Worm (Caenorhabditis elegans): ENCODE results near the gene nhr-168.

nhr-168 gene

DNA sequence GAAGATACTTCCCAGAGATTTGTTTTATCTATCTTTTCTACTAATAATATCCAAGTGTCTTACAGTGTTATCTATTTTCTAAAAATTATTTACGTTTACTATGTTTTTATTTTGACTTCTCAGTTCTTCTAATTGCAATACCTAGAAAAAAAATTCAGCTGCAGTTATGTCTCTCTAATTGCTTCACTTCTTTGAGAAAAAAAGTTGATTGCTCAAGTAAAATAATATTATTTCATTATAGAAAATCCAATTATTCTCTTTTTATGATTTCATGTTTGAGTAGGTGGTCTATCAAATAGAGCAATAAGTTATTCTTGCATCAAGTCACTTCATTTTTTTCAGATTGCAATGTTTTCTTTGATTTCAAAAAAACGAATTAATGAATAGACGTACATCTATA lies 32.8 kb upstream of the nhr-168 start:
- no peak for TF ChIP-seq lin-13 (tag; optimal IDR thresholded peaks at IDR 0.05)
- TF ChIP-seq sem-2 (GFP tag; optimal IDR thresholded peaks at IDR 0.05), result no peak
- no peak for TF ChIP-seq mep-1 (tag; optimal IDR thresholded peaks at IDR 0.05)
- no peak for TF ChIP-seq lsy-2 (tag; optimal IDR thresholded peaks at IDR 0.05)
- TF ChIP-seq ham-2 (GFP tag; optimal IDR thresholded peaks at IDR 0.05), result no peak
- no peak for TF ChIP-seq snpc-4 (tag; optimal IDR thresholded peaks at IDR 0.05)
- TF ChIP-seq M03D4.4 (tag; optimal IDR thresholded peaks at IDR 0.05), result no peak

DNA sequence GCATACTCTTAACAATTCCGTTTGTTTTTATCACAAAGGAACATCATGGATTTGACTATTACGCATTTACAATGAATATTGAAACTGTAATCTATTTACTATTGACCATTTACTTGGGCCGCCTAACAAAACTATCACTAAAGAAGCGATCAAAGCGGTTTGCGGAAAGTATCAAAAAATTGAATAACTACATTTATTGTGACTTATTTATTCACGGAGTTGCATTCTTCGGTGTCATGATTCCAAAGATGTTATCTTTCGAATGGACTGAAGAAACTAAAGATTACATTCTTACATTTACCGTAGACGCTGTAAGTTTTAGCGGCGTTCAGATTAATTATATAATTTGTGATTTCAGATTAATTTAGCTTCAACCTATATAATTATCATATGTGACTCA lies 30.6 kb upstream of the nhr-168 start:
- TF ChIP-seq ces-1 (GFP tag; optimal IDR thresholded peaks at IDR 0.05) (no peak), lsy-2 (tag; optimal IDR thresholded peaks at IDR 0.05) (no peak), ztf-11 (tag; optimal IDR thresholded peaks at IDR 0.05) (no peak)

DNA sequence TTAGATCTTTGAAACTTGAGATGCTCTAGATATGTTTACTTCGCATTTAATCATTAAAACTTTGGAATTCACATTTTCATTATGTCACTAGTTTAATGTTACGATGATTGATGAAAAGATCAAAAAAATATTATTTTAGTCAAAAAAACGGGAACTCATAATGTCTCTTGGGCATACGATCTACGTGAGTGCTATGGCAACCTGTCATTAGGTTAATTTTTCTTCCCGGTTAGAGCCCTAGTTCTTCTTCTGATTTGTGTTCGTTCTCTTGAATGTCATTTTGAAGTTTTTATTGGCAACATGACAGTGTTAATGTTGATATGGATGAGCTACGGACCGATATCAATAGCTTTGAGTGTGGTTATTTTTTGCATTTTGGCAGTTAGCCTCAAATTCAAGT lies 29.7 kb upstream of the nhr-168 start, which contains the start of gene srg-46:
TSS of gene srg-46 (plus strand) at position 301 of the 400 bp plus-strand sequence.
- TF ChIP-seq lsy-2 (tag; optimal IDR thresholded peaks at IDR 0.05) (no peak), elt-1 (tag; optimal IDR thresholded peaks at IDR 0.05; ENCODE audit: borderline replicate concordance, insufficient read depth) (no peak), ces-1 (GFP tag; optimal IDR thresholded peaks at IDR 0.05) (no peak), bed-3 (GFP tag; optimal IDR thresholded peaks at IDR 0.05) (no peak), nhr-2 (tag; optimal IDR thresholded peaks at IDR 0.05) (no peak), ceh-83 (GFP tag; optimal IDR thresholded peaks at IDR 0.05) (no peak), elt-3 (tag; optimal IDR thresholded peaks at IDR 0.05) (no peak), sem-2 (GFP tag; optimal IDR thresholded peaks at IDR 0.05) (no peak), snpc-4 (tag; optimal IDR thresholded peaks at IDR 0.05) (no peak), unc-39 (tag; optimal IDR thresholded peaks at IDR 0.05) (no peak)

DNA sequence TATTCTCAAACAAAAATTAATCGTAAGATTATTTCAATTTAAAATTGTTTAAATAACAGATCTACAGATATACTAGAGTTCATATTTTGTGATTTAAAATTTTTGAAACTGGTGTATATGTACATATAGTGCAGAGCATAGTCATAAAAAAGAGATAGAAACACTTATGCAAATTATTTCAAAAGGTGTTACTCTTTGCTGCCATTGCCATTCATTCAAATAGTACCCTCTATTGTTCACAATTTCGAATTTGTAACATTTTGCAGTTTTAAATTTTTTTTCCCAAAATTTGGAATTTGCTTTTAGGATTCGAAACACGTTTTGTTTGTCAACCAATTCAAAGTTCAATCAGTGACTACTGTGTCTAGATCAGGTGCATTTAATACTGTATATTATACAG lies 26.6 kb upstream of the nhr-168 start, which contains the start of gene F32H5.4:
TSS of gene F32H5.4 (plus strand) at position 301 of the 400 bp plus-strand sequence.
- TF ChIP-seq elt-1 (tag; optimal IDR thresholded peaks at IDR 0.05; ENCODE audit: borderline replicate concordance, insufficient read depth) (no peak), ceh-39 (tag; optimal IDR thresholded peaks at IDR 0.05) (no peak), flh-1 (GFP tag; optimal IDR thresholded peaks at IDR 0.05) (no peak), M03D4.4 (tag; optimal IDR thresholded peaks at IDR 0.05) (no peak), lin-32 (GFP tag; optimal IDR thresholded peaks at IDR 0.05) (no peak), pha-4 (tag; optimal IDR thresholded peaks at IDR 0.05) (no peak), nhr-28 (tag; optimal IDR thresholded peaks at IDR 0.05) (no peak)

DNA sequence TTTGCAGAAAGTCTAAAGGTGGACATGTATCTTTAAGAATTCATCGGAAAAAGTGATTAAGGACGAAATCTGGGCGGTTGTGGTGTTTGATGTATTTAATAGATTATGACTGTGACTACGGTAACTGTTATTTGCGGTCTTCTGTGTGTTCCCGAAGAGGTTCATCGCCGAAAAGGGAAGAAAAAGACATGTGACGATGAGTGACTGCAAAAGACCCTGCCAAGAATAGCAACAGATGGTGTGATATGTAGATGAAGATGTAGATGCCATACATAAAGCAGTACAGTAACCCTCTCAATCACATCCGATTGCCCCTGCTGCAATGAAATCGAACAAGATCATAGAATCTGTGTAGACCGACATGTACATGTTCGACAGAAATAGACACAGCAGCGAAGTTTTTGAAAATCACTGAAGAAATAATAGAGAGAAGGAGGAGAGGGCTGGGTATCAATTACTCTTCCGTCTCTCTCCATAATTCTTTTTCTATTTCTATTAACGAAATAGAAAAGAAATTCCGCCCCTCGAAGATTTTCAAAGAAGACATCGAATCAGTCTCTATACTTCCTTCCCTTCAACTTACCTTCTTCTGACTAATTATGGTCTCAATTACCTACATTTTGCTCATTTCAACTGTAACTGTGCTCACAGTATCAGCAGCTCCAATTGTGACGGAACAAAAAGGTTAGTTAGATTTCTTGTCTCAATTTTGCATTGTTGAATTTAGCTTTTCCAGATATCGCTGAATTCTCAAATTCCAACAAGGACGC lies 25.3 kb upstream of the nhr-168 start, which contains the start of gene F32H5.3:
TSS of gene F32H5.3 (plus strand) at position 513 of the 770 bp plus-strand sequence.
- TF ChIP-seq sptf-1 (tag; optimal IDR thresholded peaks at IDR 0.05), result no peak
- TF ChIP-seq mls-2 (tag; optimal IDR thresholded peaks at IDR 0.05), result no peak
- TF ChIP-seq nhr-2 (tag; optimal IDR thresholded peaks at IDR 0.05), result no peak
- TF ChIP-seq elt-3 (tag; optimal IDR thresholded peaks at IDR 0.05), result no peak
- no peak for TF ChIP-seq pha-4 (tag; optimal IDR thresholded peaks at IDR 0.05)
- no peak for TF ChIP-seq flh-1 (GFP tag; optimal IDR thresholded peaks at IDR 0.05)
- no peak for TF ChIP-seq sem-2 (GFP tag; optimal IDR thresholded peaks at IDR 0.05)
- TF ChIP-seq ham-2 (GFP tag; optimal IDR thresholded peaks at IDR 0.05), result no peak
- TF ChIP-seq nhr-76 (tag; optimal IDR thresholded peaks at IDR 0.05), result no peak

DNA sequence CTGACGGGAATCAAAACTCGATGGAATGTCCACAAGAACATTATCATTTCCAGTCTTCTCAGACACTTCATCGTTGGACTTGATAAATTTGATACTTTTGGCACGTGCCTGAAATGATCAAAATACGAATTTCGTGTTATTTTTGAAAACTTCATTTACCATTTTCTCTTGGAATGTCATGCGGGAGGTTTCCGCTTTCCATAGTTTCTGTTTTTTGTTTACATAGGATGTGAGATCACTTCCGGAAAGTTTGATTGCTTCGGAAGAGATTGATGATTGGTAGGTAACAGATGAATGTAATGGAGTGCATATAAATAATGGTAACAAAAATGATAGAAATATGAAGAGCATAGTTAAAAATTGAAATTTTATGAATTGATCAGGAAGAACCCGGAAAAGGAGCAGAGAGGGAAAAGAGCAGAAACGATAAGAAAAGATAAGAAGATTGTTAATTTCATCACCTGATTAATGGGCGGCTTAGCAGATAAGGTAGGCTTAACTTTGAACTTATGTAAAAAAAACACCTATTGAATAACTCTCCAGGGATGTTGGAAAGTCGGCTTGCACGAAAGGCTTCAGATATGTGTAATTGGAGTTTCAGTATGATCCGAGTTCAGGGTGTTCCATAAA lies 24.1 kb upstream of the nhr-168 start, which contains the start of gene F32H5.1:
TSS of gene F32H5.1 (minus strand) at position 386 of the 630 bp plus-strand sequence.
- TF ChIP-seq ham-2 (GFP tag; optimal IDR thresholded peaks at IDR 0.05), result no peak
- no peak for TF ChIP-seq unc-39 (tag; optimal IDR thresholded peaks at IDR 0.05)

DNA sequence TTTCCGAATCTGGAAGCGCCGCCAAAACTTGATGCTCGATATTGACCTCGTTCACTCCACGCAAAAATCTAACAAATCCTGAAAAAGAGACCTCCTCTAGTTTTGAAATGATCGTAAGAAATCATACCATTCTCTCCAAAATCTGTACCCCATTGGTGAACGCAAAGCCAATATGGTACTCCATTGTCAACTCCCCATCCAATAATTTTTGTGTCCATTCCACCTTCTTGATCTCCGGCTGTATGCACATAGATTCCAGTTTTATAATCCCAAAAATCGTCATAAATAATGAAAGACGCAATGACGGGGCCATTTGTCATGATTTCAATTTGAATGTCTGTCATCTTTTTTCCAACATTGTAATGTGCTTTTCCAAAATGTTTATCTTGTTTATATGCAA lies 22.5 kb upstream of the nhr-168 start:
- TF ChIP-seq bed-3 (GFP tag; optimal IDR thresholded peaks at IDR 0.05) (no peak), nhr-28 (tag; optimal IDR thresholded peaks at IDR 0.05) (no peak), ceh-39 (tag; optimal IDR thresholded peaks at IDR 0.05) (no peak), tbx-8 (GFP tag; optimal IDR thresholded peaks at IDR 0.05) (no peak), unc-120 (tag; optimal IDR thresholded peaks at IDR 0.05; ENCODE audit: poor library complexity, severe bottlenecking) (no peak), zip-8 (tag; optimal IDR thresholded peaks at IDR 0.05) (no peak), cnd-1 (tag; optimal IDR thresholded peaks at IDR 0.05) (no peak), lin-13 (tag; optimal IDR thresholded peaks at IDR 0.05) (no peak)
